Fruit fly (Drosophila melanogaster): ENCODE results near the gene CG14818.

- TF ChIP-seq jim (GFP tag; optimal IDR thresholded peaks at IDR 0.05) (no peak), Hr78 (GFP tag; optimal IDR thresholded peaks at IDR 0.05) (no peak), OdsH (GFP tag; optimal IDR thresholded peaks at IDR 0.05) (no peak), CG9705 (GFP tag; optimal IDR thresholded peaks at IDR 0.05) (no peak), psq (GFP tag; optimal IDR thresholded peaks at IDR 0.05) (no peak), pan (optimal IDR thresholded peaks at IDR 0.05) (no peak), Hr83 (GFP tag; optimal IDR thresholded peaks at IDR 0.05; ENCODE audit: poor library complexity, severe bottlenecking) (no peak), fru (GFP tag; optimal IDR thresholded peaks at IDR 0.05) (no peak), Dfd (GFP tag; optimal IDR thresholded peaks at IDR 0.05) (no peak), usp (GFP tag; optimal IDR thresholded peaks at IDR 0.05) (no peak), Mio (GFP tag; optimal IDR thresholded peaks at IDR 0.05) (no peak), Myc (optimal IDR thresholded peaks at IDR 0.05) (no peak)
Measured at dm6 chrX:1893532-1893931, 14.0 kb upstream of the CG14818 start.

All from whole organism, wandering third instar larva.